Fruit fly (Drosophila melanogaster) whole organism, embryonic: ENCODE measurements around the gene KFase.
A peak's percentile ranks its signal among the peaks of the same experiment; 100 is the strongest.

ENCODE experiments used
- Atf3 ChIP-seq: fragments of 200-800 bp; sonication (Bioruptor generic); optimal IDR thresholded peaks from 3 replicates; lab custom pipeline; 2016; ENCODE audit warnings: missing biosample characterization, missing genetic modification characterization
- CG10321 ChIP-seq: fragments of 200-800 bp; sonication (Bioruptor generic); IDR thresholded peaks from 2 replicates; pipeline ENCODE4 v1.3.6; 2022; ENCODE audit warnings: missing biosample characterization, missing genetic modification characterization
- CG10543 ChIP-seq: fragments of 200-800 bp; sonication (Bioruptor generic); optimal IDR thresholded peaks from 3 replicates; lab custom pipeline; 2017; ENCODE audit warnings: missing biosample characterization, mild to moderate bottlenecking, missing genetic modification characterization, moderate library complexity
- CG10959 ChIP-seq: fragments of 200-800 bp; sonication (Bioruptor generic); IDR thresholded peaks from 2 replicates; pipeline ENCODE4 v1.3.6; 2022; ENCODE audit warnings: missing biosample characterization, missing genetic modification characterization
- CG11085 ChIP-seq: fragments of 200-800 bp; sonication (Bioruptor generic); IDR thresholded peaks from 2 replicates; pipeline ENCODE4 v1.3.6; 2022; ENCODE audit warnings: missing biosample characterization, missing genetic modification characterization
- CG11560 ChIP-seq: fragments of 200-800 bp; sonication (Bioruptor generic); IDR thresholded peaks from 3 replicates; pipeline ENCODE4 v1.3.6; 2022; ENCODE audit warnings: missing biosample characterization, missing genetic modification characterization
- CG12659 ChIP-seq: fragments of 200-800 bp; sonication (Bioruptor generic); optimal IDR thresholded peaks from 3 replicates; lab custom pipeline; 2017; ENCODE audit warnings: mild to moderate bottlenecking, missing biosample characterization, missing genetic modification reagents, missing genetic modification characterization
- CG15269 ChIP-seq: fragments of 200-800 bp; sonication (Bioruptor generic); optimal IDR thresholded peaks from 2 replicates; lab custom pipeline; 2018; ENCODE audit warnings: missing biosample characterization, mild to moderate bottlenecking, missing genetic modification characterization, moderate library complexity
- CG1647 ChIP-seq: fragments of 200-800 bp; sonication (Bioruptor generic); optimal IDR thresholded peaks from 3 replicates; lab custom pipeline; 2016; ENCODE audit warnings: missing biosample characterization, missing genetic modification characterization
- CG16779 ChIP-seq: fragments of 200-800 bp; sonication (Bioruptor generic); IDR thresholded peaks from 2 replicates; pipeline ENCODE4 v1.3.6; 2022; ENCODE audit warnings: missing biosample characterization, missing genetic modification characterization
- CG17385 ChIP-seq: fragments of 200-800 bp; sonication (Bioruptor generic); optimal IDR thresholded peaks from 3 replicates; lab custom pipeline; 2018; ENCODE audit warnings: missing biosample characterization, mild to moderate bottlenecking, missing genetic modification characterization
- CG1832 ChIP-seq: fragments of 200-800 bp; sonication (Bioruptor generic); optimal IDR thresholded peaks from 2 replicates; lab custom pipeline; 2017; ENCODE audit warnings: missing biosample characterization, mild to moderate bottlenecking, missing genetic modification characterization, inconsistent platforms
- CG31388 ChIP-seq: fragments of 200-800 bp; sonication (Bioruptor generic); optimal IDR thresholded peaks from 2 replicates; lab custom pipeline; 2016; ENCODE audit warnings: missing biosample characterization, missing genetic modification characterization
- CG6854 ChIP-seq: fragments of 200-800 bp; sonication (Bioruptor generic); optimal IDR thresholded peaks from 3 replicates; lab custom pipeline; 2017; ENCODE audit warnings: missing biosample characterization, mild to moderate bottlenecking, missing genetic modification characterization
- CG7928 ChIP-seq: fragments of 200-800 bp; sonication (Bioruptor generic); optimal IDR thresholded peaks from 2 replicates; lab custom pipeline; 2017; ENCODE audit warnings: missing biosample characterization, mild to moderate bottlenecking, missing genetic modification characterization
- CG9609 ChIP-seq: fragments of 200-800 bp; sonication (Bioruptor generic); optimal IDR thresholded peaks from 3 replicates; lab custom pipeline; 2016; ENCODE audit warnings: missing biosample characterization, missing genetic modification characterization
- Dek ChIP-seq: fragments of 200-800 bp; sonication (Bioruptor generic); optimal IDR thresholded peaks from 3 replicates; lab custom pipeline; 2019; ENCODE audit warnings: missing biosample characterization, mild to moderate bottlenecking, missing genetic modification characterization, moderate library complexity
- Dfd ChIP-seq, 2 experiments: fragments of >200 bp; optimal IDR thresholded peaks; 2 replicates each; lab custom pipeline; 2017; ENCODE audit warnings: missing biosample characterization in 2 of 2, missing genetic modification characterization in 2 of 2
- Dll ChIP-seq: fragments of 200-800 bp; sonication (Bioruptor generic); IDR thresholded peaks from 4 replicates; pipeline ENCODE4 v1.3.6; 2022; ENCODE audit warnings: missing biosample characterization, missing genetic modification characterization; ENCODE audit not compliant: partially characterized antibody
- Ets65A ChIP-seq: fragments of 200-800 bp; sonication (Bioruptor generic); peaks from one replicate; lab custom pipeline; 2016; ENCODE audit warnings: missing biosample characterization, missing genetic modification characterization
- H2.0 ChIP-seq: fragments of 200-800 bp; sonication (Bioruptor generic); IDR thresholded peaks from 2 replicates; pipeline ENCODE4 v1.3.6; 2022; ENCODE audit warnings: missing biosample characterization, missing genetic modification characterization
- Hr39 ChIP-seq: fragments of >200 bp; optimal IDR thresholded peaks from 2 replicates; lab custom pipeline; 2017
- Max ChIP-seq: fragments of 200-800 bp; sonication (Bioruptor generic); optimal IDR thresholded peaks from 2 replicates; lab custom pipeline; 2016; ENCODE audit warnings: missing biosample characterization, mild to moderate bottlenecking, missing genetic modification characterization
- Ravus ChIP-seq: fragments of 200-800 bp; sonication (Bioruptor generic); IDR thresholded peaks from 2 replicates; pipeline ENCODE4 v1.3.6; 2022; ENCODE audit warnings: missing biosample characterization, missing genetic modification characterization
- Scr ChIP-seq: fragments of 200-800 bp; sonication (Bioruptor generic); IDR thresholded peaks from 2 replicates; pipeline ENCODE4 v1.3.6; 2022; ENCODE audit warnings: missing biosample characterization, missing genetic modification characterization; ENCODE audit not compliant: partially characterized antibody
- Side ChIP-seq: fragments of 200-800 bp; sonication (Bioruptor generic); optimal IDR thresholded peaks from 2 replicates; lab custom pipeline; 2016; ENCODE audit warnings: missing biosample characterization, missing genetic modification characterization
- Sox100B ChIP-seq: fragments of 200-800 bp; sonication (Bioruptor generic); optimal IDR thresholded peaks from 3 replicates; lab custom pipeline; 2018; ENCODE audit warnings: missing biosample characterization, mild to moderate bottlenecking, missing genetic modification characterization
- Taf1 ChIP-seq: fragments of 200-800 bp; sonication (Bioruptor generic); IDR thresholded peaks from 2 replicates; pipeline ENCODE4 v1.3.6; 2022; ENCODE audit warnings: missing biosample characterization, missing genetic modification characterization
- aop ChIP-seq: fragments of 200-800 bp; sonication (Bioruptor generic); IDR thresholded peaks from 2 replicates; pipeline ENCODE4 v1.3.6; 2022; ENCODE audit warnings: missing biosample characterization, missing genetic modification characterization
- ap ChIP-seq: fragments of 200-800 bp; sonication (Bioruptor generic); IDR thresholded peaks from 2 replicates; pipeline ENCODE4 v1.3.6; 2022; ENCODE audit warnings: missing biosample characterization, missing genetic modification characterization
- br ChIP-seq: fragments of >200 bp; optimal IDR thresholded peaks from 2 replicates; lab custom pipeline; 2017
- bsh ChIP-seq, 2 experiments: fragments of 200-800 bp; sonication (Bioruptor generic); optimal IDR thresholded peaks; 2 replicates each; lab custom pipeline; 2017 to 2018; ENCODE audit warnings: mild to moderate bottlenecking in 2 of 2, missing biosample characterization in 2 of 2, missing genetic modification characterization in 2 of 2, moderate library complexity in 1 of 2
- cas ChIP-seq: fragments of 200-800 bp; sonication (Bioruptor generic); IDR thresholded peaks from 2 replicates; pipeline ENCODE4 v1.3.6; 2022; ENCODE audit warnings: missing biosample characterization, missing genetic modification characterization
- cato ChIP-seq: fragments of 200-800 bp; sonication (Bioruptor generic); optimal IDR thresholded peaks from 2 replicates; lab custom pipeline; 2016; ENCODE audit warnings: missing biosample characterization, missing genetic modification characterization, borderline replicate concordance
- chn ChIP-seq: fragments of 200-800 bp; sonication (Bioruptor generic); optimal IDR thresholded peaks from 2 replicates; lab custom pipeline; 2016; ENCODE audit warnings: missing biosample characterization, missing genetic modification characterization
- cwo ChIP-seq: fragments of 200-800 bp; sonication (Bioruptor generic); optimal IDR thresholded peaks from 3 replicates; lab custom pipeline; 2017; ENCODE audit warnings: missing biosample characterization, missing genetic modification characterization, mild to moderate bottlenecking, moderate library complexity, missing genetic modification reagents
- dm ChIP-seq: fragments of 200-800 bp; sonication (Bioruptor generic); optimal IDR thresholded peaks from 3 replicates; lab custom pipeline; 2016; ENCODE audit warnings: missing biosample characterization, missing genetic modification characterization
- exex ChIP-seq: fragments of 200-800 bp; sonication (Bioruptor generic); optimal IDR thresholded peaks from 4 replicates; lab custom pipeline; 2018; ENCODE audit warnings: missing biosample characterization, mild to moderate bottlenecking, missing genetic modification characterization, moderate library complexity
- eyg ChIP-seq: fragments of 200-800 bp; sonication (Bioruptor generic); optimal IDR thresholded peaks from 3 replicates; lab custom pipeline; 2016; ENCODE audit warnings: missing biosample characterization, missing genetic modification characterization
- fd64A ChIP-seq: fragments of 200-800 bp; sonication (Bioruptor generic); optimal IDR thresholded peaks from 3 replicates; lab custom pipeline; 2018; ENCODE audit warnings: missing biosample characterization, mild to moderate bottlenecking, missing genetic modification characterization
- h ChIP-seq: fragments of >200 bp; optimal IDR thresholded peaks from 2 replicates; lab custom pipeline; 2017
- hb ChIP-seq: fragments of 200-800 bp; sonication (Bioruptor generic); IDR thresholded peaks from 3 replicates; pipeline ENCODE4 v1.3.6; 2022; ENCODE audit warnings: missing biosample characterization, missing genetic modification characterization; ENCODE audit not compliant: partially characterized antibody
- hkb ChIP-seq, 2 experiments: fragments of 200-800 bp in 1 of 2; fragments of >200 bp in 1 of 2; sonication (Bioruptor generic) in 1 of 2; IDR thresholded peaks in 1 of 2; optimal IDR thresholded peaks in 1 of 2; 2 replicates each; pipeline versions ENCODE4 v1.3.6 to Lab custom; 2017 to 2022; ENCODE audit warnings: missing biosample characterization in 1 of 2, missing genetic modification characterization in 1 of 2
- hth ChIP-seq: fragments of >200 bp; optimal IDR thresholded peaks from 2 replicates; lab custom pipeline; 2017; ENCODE audit warnings: inconsistent platforms
- knrl ChIP-seq: fragments of 200-800 bp; sonication (Bioruptor generic); IDR thresholded peaks from 3 replicates; pipeline ENCODE4 v1.3.6; 2022; ENCODE audit warnings: missing biosample characterization, missing genetic modification characterization; ENCODE audit not compliant: partially characterized antibody
- lola ChIP-seq, 3 experiments: fragments of >200 bp in 2 of 3; fragments of 200-800 bp in 1 of 3; sonication (Bioruptor generic) in 1 of 3; optimal IDR thresholded peaks; 2 replicates each; lab custom pipeline; 2017 to 2019; ENCODE audit warnings: missing biosample characterization in 3 of 3, missing genetic modification characterization in 3 of 3, mild to moderate bottlenecking in 1 of 3, moderate library complexity in 1 of 3
- nau ChIP-seq: fragments of 200-800 bp; sonication (Bioruptor generic); optimal IDR thresholded peaks from 3 replicates; lab custom pipeline; 2017; ENCODE audit warnings: missing biosample characterization, mild to moderate bottlenecking, missing genetic modification characterization, missing genetic modification reagents
- onecut ChIP-seq: fragments of 200-800 bp; sonication (Bioruptor generic); IDR thresholded peaks from 2 replicates; pipeline ENCODE4 v1.3.6; 2022; ENCODE audit warnings: missing biosample characterization, missing genetic modification characterization
- slbo ChIP-seq: fragments of 200-800 bp; sonication (Bioruptor generic); IDR thresholded peaks from 2 replicates; pipeline ENCODE4 v1.3.6; 2022; ENCODE audit warnings: missing biosample characterization, missing genetic modification characterization
- stwl ChIP-seq: fragments of 200-800 bp; sonication (Bioruptor generic); optimal IDR thresholded peaks from 3 replicates; lab custom pipeline; 2018; ENCODE audit warnings: missing biosample characterization, mild to moderate bottlenecking, missing genetic modification characterization, moderate library complexity
- unpg ChIP-seq: fragments of 200-800 bp; sonication (Bioruptor generic); optimal IDR thresholded peaks from 3 replicates; lab custom pipeline; 2018; ENCODE audit warnings: missing biosample characterization, mild to moderate bottlenecking, missing genetic modification characterization, moderate library complexity

KFase gene

DNA sequence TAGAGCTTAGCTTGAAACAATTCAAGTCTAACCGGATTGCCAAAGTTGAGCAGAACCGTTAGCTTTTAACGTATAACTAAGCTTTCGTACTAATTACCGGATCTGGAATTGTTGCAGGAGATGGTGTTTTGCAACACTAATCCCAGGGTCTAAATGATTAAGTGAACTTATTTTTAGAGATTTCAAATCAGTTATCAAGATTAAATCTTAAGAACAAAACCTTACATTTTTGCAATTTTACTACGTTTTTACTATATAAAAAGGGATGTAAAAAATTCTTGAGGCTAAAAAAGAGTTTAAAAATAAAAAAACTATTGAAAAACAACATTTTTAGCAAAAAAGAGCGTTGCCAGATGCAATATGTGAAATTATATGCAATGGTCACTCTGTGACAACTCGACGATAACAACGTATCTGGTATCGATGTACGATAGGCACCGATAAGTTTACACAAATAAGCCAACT is at the start of gene KFase, which contains the start of gene epsilonCOP:
KFase (minus strand) TSS at position 81 of the 465 bp plus-strand sequence.
epsilonCOP (plus strand) TSS at position 415 of the 465 bp plus-strand sequence.
- TF ChIP-seq cwo (no peak), hb (GFP tag; lab: Robert Waterston, UW) (peak; percentile 66; the same call in 2 of the 3 replicates), cato (GFP tag; lab: Kevin White, UChicago) (no peak), Side (peak; percentile 39), H2.0 (peak; percentile 26; the same call in 1 of the 2 replicates), CG10959 (GFP tag; lab: Robert Waterston, UW) (no peak), Ets65A (GFP tag; lab: Kevin White, UChicago) (peak; percentile 95), Hr39 (lab: Kevin White, UChicago) (no peak), eyg (peak; percentile 59), CG10321 (GFP tag; lab: Robert Waterston, UW) (no peak), CG10543 (GFP tag; lab: Kevin White, UChicago) (peak; percentile 59), onecut (no peak), slbo (GFP tag; lab: Robert Waterston, UW) (peak; percentile 65), CG1832 (GFP tag; lab: Kevin White, UChicago) (no peak), CG11560 (no peak), exex (tag; lab: Kevin White, UChicago) (peak; percentile 68), CG1647 (peak; percentile 57), bsh (GFP tag; optimal IDR thresholded peaks at IDR 0.05; lab: Kevin White, UChicago) (peak in 1 of 2 experiments; percentile 36), Dfd (GFP tag; optimal IDR thresholded peaks at IDR 0.05; lab: Kevin White, UChicago) (no peak), Taf1 (GFP tag; lab: Robert Waterston, UW) (no peak), nau (GFP tag; lab: Kevin White, UChicago) (no peak), CG12659 (peak; percentile 89), fd64A (GFP tag; lab: Kevin White, UChicago) (no peak), hth (no peak), hkb (optimal IDR thresholded peaks at IDR 0.05; lab: Kevin White, UChicago) (no peak), hkb (GFP tag; IDR thresholded peaks at IDR 0.05; lab: Robert Waterston, UW) (peak; percentile 70), Max (GFP tag; lab: Kevin White, UChicago) (no peak), Ravus (GFP tag; lab: Robert Waterston, UW) (no peak), ap (GFP tag; lab: Robert Waterston, UW) (0 out of 2 replicates have a peak, but pooled peaks have one; percentile 21), Atf3 (peak; percentile 20), CG16779 (GFP tag; lab: Robert Waterston, UW) (no peak), Scr (GFP tag; lab: Robert Waterston, UW) (peak; percentile 73), lola (GFP tag; optimal IDR thresholded peaks at IDR 0.05; lab: Kevin White, UChicago) (peak in 1 of 3 experiments; percentile 38), aop (GFP tag; lab: Robert Waterston, UW) (no peak), unpg (peak; percentile 37), Dek (tag; lab: Kevin White, UChicago) (peak; percentile 57), br (lab: Kevin White, UChicago) (no peak), CG7928 (GFP tag; lab: Kevin White, UChicago) (peak; percentile 89), Dll (GFP tag; lab: Robert Waterston, UW) (peak; percentile 76; the same call in 3 of the 4 replicates), CG15269 (peak; percentile 61), CG17385 (GFP tag; lab: Kevin White, UChicago) (peak; percentile 53), CG9609 (GFP tag; lab: Kevin White, UChicago) (no peak), CG6854 (GFP tag; lab: Kevin White, UChicago) (no peak), stwl (tag; lab: Kevin White, UChicago) (peak; percentile 100), chn (peak; percentile 70), Sox100B (GFP tag; lab: Kevin White, UChicago) (no peak), CG31388 (GFP tag; lab: Kevin White, UChicago) (no peak), dm (GFP tag; lab: Kevin White, UChicago) (peak; percentile 37), CG11085 (GFP tag; lab: Robert Waterston, UW) (0 out of 2 replicates have a peak, but pooled peaks have one; percentile 6), knrl (GFP tag; lab: Robert Waterston, UW) (peak; percentile 64), cas (GFP tag; lab: Robert Waterston, UW) (no peak), h (lab: Kevin White, UChicago) (no peak)
